Fruit fly (Drosophila melanogaster) whole organism, embryonic: ENCODE measurements around the gene CG43638.

ENCODE experiments used
- Abd-B ChIP-seq: fragments of 200-800 bp; sonication (Bioruptor generic); optimal IDR thresholded peaks from 2 replicates; lab custom pipeline; 2018; ENCODE audit warnings: missing biosample characterization, mild to moderate bottlenecking, missing genetic modification characterization, moderate library complexity
- Ada2b ChIP-seq: fragments of 200-800 bp; sonication (Bioruptor generic); IDR thresholded peaks from 2 replicates; pipeline ENCODE4 v1.3.6; 2022; ENCODE audit warnings: missing biosample characterization, missing genetic modification characterization
- Asciz ChIP-seq: fragments of 200-800 bp; sonication (Bioruptor generic); optimal IDR thresholded peaks from 2 replicates; lab custom pipeline; 2017; ENCODE audit warnings: missing biosample characterization, mild to moderate bottlenecking, missing genetic modification characterization, missing genetic modification reagents
- CG10267 ChIP-seq: fragments of 200-800 bp; sonication (Bioruptor generic); optimal IDR thresholded peaks from 2 replicates; lab custom pipeline; 2018; ENCODE audit warnings: missing biosample characterization, mild to moderate bottlenecking, missing genetic modification characterization, moderate library complexity
- CG10543 ChIP-seq: fragments of 200-800 bp; sonication (Bioruptor generic); optimal IDR thresholded peaks from 3 replicates; lab custom pipeline; 2017; ENCODE audit warnings: missing biosample characterization, mild to moderate bottlenecking, missing genetic modification characterization, moderate library complexity
- CG11695 ChIP-seq: fragments of 200-800 bp; sonication (Bioruptor generic); IDR thresholded peaks from 3 replicates; pipeline ENCODE4 v1.3.6; 2022; ENCODE audit warnings: missing biosample characterization, missing genetic modification characterization
- CG11696 ChIP-seq: fragments of 200-800 bp; sonication (Bioruptor generic); IDR thresholded peaks from 2 replicates; pipeline ENCODE4 v1.3.6; 2022; ENCODE audit warnings: missing biosample characterization, missing genetic modification characterization
- CG13123 ChIP-seq: fragments of 200-800 bp; sonication (Bioruptor generic); optimal IDR thresholded peaks from 2 replicates; lab custom pipeline; 2016; ENCODE audit warnings: missing biosample characterization, missing genetic modification characterization
- CG14860 ChIP-seq: fragments of 200-800 bp; sonication (Bioruptor generic); IDR thresholded peaks from 3 replicates; pipeline ENCODE4 v1.3.6; 2022; ENCODE audit warnings: missing biosample characterization, missing genetic modification characterization; ENCODE audit not compliant: partially characterized antibody
- CG16815 ChIP-seq: fragments of 200-800 bp; sonication (Bioruptor generic); optimal IDR thresholded peaks from 3 replicates; lab custom pipeline; 2017; ENCODE audit warnings: missing biosample characterization, mild to moderate bottlenecking, missing genetic modification characterization
- CG17802 ChIP-seq: fragments of 200-800 bp; sonication (Bioruptor generic); optimal IDR thresholded peaks from 2 replicates; lab custom pipeline; 2018; ENCODE audit warnings: missing biosample characterization, mild to moderate bottlenecking, missing genetic modification characterization, moderate library complexity
- CG17829 ChIP-seq: fragments of 200-800 bp; optimal IDR thresholded peaks from 2 replicates; lab custom pipeline; 2019; ENCODE audit warnings: missing biosample characterization, mild to moderate bottlenecking, missing genetic modification characterization, moderate library complexity
- CG17912 ChIP-seq: fragments of 200-800 bp; sonication (Bioruptor generic); optimal IDR thresholded peaks from 2 replicates; lab custom pipeline; 2018; ENCODE audit warnings: missing biosample characterization, mild to moderate bottlenecking, missing genetic modification characterization
- CG33557 ChIP-seq: fragments of 200-800 bp; sonication (Bioruptor generic); optimal IDR thresholded peaks from 2 replicates; lab custom pipeline; 2019; ENCODE audit warnings: missing biosample characterization, mild to moderate bottlenecking, missing genetic modification characterization, moderate library complexity
- CG34224 ChIP-seq: fragments of 200-800 bp; sonication (Bioruptor generic); IDR thresholded peaks from 3 replicates; pipeline ENCODE4 v1.3.6; 2022; ENCODE audit warnings: missing biosample characterization, missing genetic modification characterization; ENCODE audit not compliant: partially characterized antibody
- CG3995 ChIP-seq: fragments of 200-800 bp; sonication (Bioruptor generic); optimal IDR thresholded peaks from 3 replicates; lab custom pipeline; 2016; ENCODE audit warnings: missing biosample characterization, missing genetic modification characterization
- CG42726 ChIP-seq: fragments of 200-800 bp; sonication (Bioruptor generic); IDR thresholded peaks from 2 replicates; pipeline ENCODE4 v1.3.6; 2022; ENCODE audit warnings: missing biosample characterization, missing genetic modification characterization; ENCODE audit not compliant: partially characterized antibody
- CG5180 ChIP-seq: fragments of 200-800 bp; sonication (Bioruptor generic); optimal IDR thresholded peaks from 3 replicates; lab custom pipeline; 2017; ENCODE audit warnings: missing biosample characterization, missing genetic modification characterization, mild to moderate bottlenecking, moderate library complexity, missing genetic modification reagents
- CG6272 ChIP-seq: fragments of 200-800 bp; sonication (Bioruptor generic); IDR thresholded peaks from 2 replicates; pipeline ENCODE4 v1.3.6; 2022; ENCODE audit warnings: missing biosample characterization, missing genetic modification characterization
- CG7271 ChIP-seq: fragments of 200-800 bp; sonication (Bioruptor generic); optimal IDR thresholded peaks from 2 replicates; lab custom pipeline; 2018; ENCODE audit warnings: missing biosample characterization, mild to moderate bottlenecking, missing genetic modification characterization, moderate library complexity
- CG8924 ChIP-seq: fragments of 200-800 bp; optimal IDR thresholded peaks from 3 replicates; lab custom pipeline; 2019; ENCODE audit warnings: missing biosample characterization, mild to moderate bottlenecking, missing genetic modification characterization, moderate library complexity
- CTCF ChIP-seq: fragments of 200-800 bp; sonication (Bioruptor generic); optimal IDR thresholded peaks from 2 replicates; lab custom pipeline; 2017; ENCODE audit warnings: missing biosample characterization, mild to moderate bottlenecking, missing genetic modification characterization, moderate library complexity
- Elba2 ChIP-seq: fragments of 200-800 bp; sonication (Bioruptor generic); optimal IDR thresholded peaks from 3 replicates; lab custom pipeline; 2016; ENCODE audit warnings: missing biosample characterization, missing genetic modification characterization
- Fer3 ChIP-seq: fragments of 200-800 bp; sonication (Bioruptor generic); optimal IDR thresholded peaks from 2 replicates; lab custom pipeline; 2018; ENCODE audit warnings: missing biosample characterization, mild to moderate bottlenecking, missing genetic modification characterization, moderate library complexity
- HHEX ChIP-seq: fragments of 200-800 bp; sonication (Bioruptor generic); optimal IDR thresholded peaks from 3 replicates; lab custom pipeline; 2017; ENCODE audit warnings: missing biosample characterization, mild to moderate bottlenecking, missing genetic modification characterization, missing genetic modification reagents
- MESR4 ChIP-seq: fragments of 200-800 bp; sonication (Bioruptor generic); optimal IDR thresholded peaks from 2 replicates; lab custom pipeline; 2018; ENCODE audit warnings: missing biosample characterization, mild to moderate bottlenecking, missing genetic modification characterization, moderate library complexity
- Med ChIP-seq: fragments of 200-800 bp; sonication (Bioruptor generic); peaks from one replicate; lab custom pipeline; 2016; ENCODE audit warnings: missing biosample characterization, missing genetic modification characterization, mild to moderate bottlenecking, inconsistent platforms, moderate library complexity
- Opbp ChIP-seq: fragments of 200-800 bp; sonication (Bioruptor generic); IDR thresholded peaks from 3 replicates; pipeline ENCODE4 v1.3.6; 2022; ENCODE audit warnings: missing biosample characterization, missing genetic modification characterization; ENCODE audit not compliant: partially characterized antibody
- Optix ChIP-seq: fragments of 200-800 bp; sonication (Bioruptor generic); IDR thresholded peaks from 3 replicates; pipeline ENCODE4 v1.3.6; 2022; ENCODE audit warnings: missing biosample characterization, missing genetic modification characterization
- Pdp1 ChIP-seq, 2 experiments: fragments of 200-800 bp; sonication (Bioruptor generic); optimal IDR thresholded peaks; 3 replicates each; lab custom pipeline; 2016; ENCODE audit warnings: missing biosample characterization in 2 of 2, missing genetic modification characterization in 2 of 2, mild to moderate bottlenecking in 1 of 2, moderate library complexity in 1 of 2
- Sin3A ChIP-seq: fragments of >200 bp; optimal IDR thresholded peaks from 2 replicates; lab custom pipeline; 2018
- Sry-β ChIP-seq: fragments of 200-800 bp; sonication (Bioruptor generic); optimal IDR thresholded peaks from 2 replicates; lab custom pipeline; 2018; ENCODE audit warnings: missing biosample characterization, mild to moderate bottlenecking, missing genetic modification characterization, moderate library complexity
- Stat92E ChIP-seq, 3 experiments: fragments of >200 bp in 2 of 3; fragments of 200-800 bp in 1 of 3; sonication (Bioruptor generic) in 1 of 3; optimal IDR thresholded peaks; 2 replicates each; lab custom pipeline; 2017 to 2019; ENCODE audit warnings: missing biosample characterization in 3 of 3, missing genetic modification characterization in 3 of 3, mild to moderate bottlenecking in 1 of 3, moderate library complexity in 1 of 3
- Trl ChIP-seq, 3 experiments: fragments of >200 bp in 2 of 3; fragments of 200-800 bp in 1 of 3; sonication (Bioruptor generic) in 1 of 3; optimal IDR thresholded peaks; 2 replicates in 1 of 3; 3 replicates in 2 of 3; lab custom pipeline; 2016 to 2017; ENCODE audit warnings: missing biosample characterization in 1 of 3, missing genetic modification characterization in 1 of 3
- Usf ChIP-seq: fragments of 200-800 bp; sonication (Bioruptor generic); optimal IDR thresholded peaks from 2 replicates; lab custom pipeline; 2017; ENCODE audit warnings: missing genotype, missing biosample characterization, missing genetic modification characterization
- Vsx1 ChIP-seq: fragments of 200-800 bp; sonication (Bioruptor generic); optimal IDR thresholded peaks from 2 replicates; lab custom pipeline; 2017; ENCODE audit warnings: missing biosample characterization, mild to moderate bottlenecking, missing genetic modification characterization, missing genetic modification reagents
- ab ChIP-seq: fragments of 200-800 bp; sonication (Bioruptor generic); optimal IDR thresholded peaks from 2 replicates; lab custom pipeline; 2016; ENCODE audit warnings: missing biosample characterization, missing genetic modification characterization
- ci ChIP-seq: fragments of 200-800 bp; sonication (Bioruptor generic); IDR thresholded peaks from 3 replicates; pipeline ENCODE4 v1.3.6; 2022; ENCODE audit warnings: missing biosample characterization, missing genetic modification characterization
- croc ChIP-seq: fragments of 200-800 bp; sonication (Bioruptor generic); conservative IDR thresholded peaks from 3 replicates; pipeline ENCODE4 v1.3.6; 2022; ENCODE audit warnings: missing biosample characterization, missing genetic modification characterization
- jing ChIP-seq: fragments of 200-800 bp; sonication (Bioruptor generic); optimal IDR thresholded peaks from 2 replicates; lab custom pipeline; 2018; ENCODE audit warnings: missing biosample characterization, mild to moderate bottlenecking, missing genetic modification characterization
- pita ChIP-seq: fragments of 200-800 bp; sonication (Bioruptor generic); optimal IDR thresholded peaks from 2 replicates; lab custom pipeline; 2017; ENCODE audit warnings: missing biosample characterization, mild to moderate bottlenecking, missing genetic modification characterization
- pros ChIP-seq: fragments of 200-800 bp; sonication (Bioruptor generic); optimal IDR thresholded peaks from 3 replicates; lab custom pipeline; 2019; ENCODE audit warnings: missing biosample characterization, mild to moderate bottlenecking, missing genetic modification characterization, moderate library complexity
- psq ChIP-seq: fragments of 200-800 bp; sonication (Bioruptor generic); optimal IDR thresholded peaks from 2 replicates; lab custom pipeline; 2017; ENCODE audit warnings: missing biosample characterization, missing genetic modification characterization
- rib ChIP-seq: fragments of 200-800 bp; sonication (Bioruptor generic); IDR thresholded peaks from 2 replicates; pipeline ENCODE4 v1.3.6; 2022; ENCODE audit warnings: missing biosample characterization, missing genetic modification characterization
- scrt ChIP-seq: fragments of 200-800 bp; sonication (Bioruptor generic); optimal IDR thresholded peaks from 2 replicates; lab custom pipeline; 2018; ENCODE audit warnings: missing biosample characterization, mild to moderate bottlenecking, missing genetic modification characterization, moderate library complexity
- tna ChIP-seq: fragments of 200-800 bp; sonication (Bioruptor generic); IDR thresholded peaks from 2 replicates; pipeline ENCODE4 v1.3.6; 2022; ENCODE audit warnings: missing biosample characterization, missing genetic modification characterization; ENCODE audit not compliant: partially characterized antibody

CG43638 gene

dm6 chr3L:12002321-12003248, 41.8 kb upstream of the CG43638 start, which contains the start of the genes Pop2 and CG6928 (continued):
- TF ChIP-seq Opbp (GFP tag; lab: Robert Waterston, UW) (peak; percentile 79), pita (no peak), HHEX (no peak), Sin3A (lab: Kevin White, UChicago) (peak; percentile 99), Med (GFP tag; lab: Kevin White, UChicago) (peak; percentile 98), Stat92E (GFP tag; optimal IDR thresholded peaks at IDR 0.05; lab: Kevin White, UChicago) (peak in 1 of 3 experiments; percentile 13), CG33557 (GFP tag; lab: Kevin White, UChicago) (peak; percentile 29), Pdp1 (GFP tag; optimal IDR thresholded peaks at IDR 0.05; lab: Kevin White, UChicago) (peak; percentile 77 to 78), psq (GFP tag; lab: Kevin White, UChicago) (peak; percentile 48), Trl (optimal IDR thresholded peaks at IDR 0.05; lab: Kevin White, UChicago) (peak in 1 of 2 experiments; percentile 3), Trl (GFP tag; optimal IDR thresholded peaks at IDR 0.05; lab: Kevin White, UChicago) (peak; percentile 87), CG7271 (tag; lab: Kevin White, UChicago) (peak; percentile 31), CG10267 (tag; lab: Kevin White, UChicago) (peak; percentile 98), CG5180 (GFP tag; lab: Kevin White, UChicago) (no peak), CG10543 (GFP tag; lab: Kevin White, UChicago) (peak; percentile 53), Ada2b (GFP tag; lab: Robert Waterston, UW) (no peak), CG14860 (GFP tag; lab: Robert Waterston, UW) (peak; percentile 83; the same call in 2 of the 3 replicates), Elba2 (GFP tag; lab: Kevin White, UChicago) (no peak), Abd-B (peak; percentile 72), CG11696 (0 out of 2 replicates have a peak, but pooled peaks have one; percentile 34), Vsx1 (peak; percentile 38), CG17802 (tag; lab: Kevin White, UChicago) (peak; percentile 57), CG16815 (GFP tag; lab: Kevin White, UChicago) (peak; percentile 56), CG17912 (GFP tag; lab: Kevin White, UChicago) (no peak), MESR4 (GFP tag; lab: Kevin White, UChicago) (peak; percentile 82), ci (peak; percentile 83), Usf (peak; percentile 26), tna (peak; percentile 34; the same call in 1 of the 2 replicates), rib (GFP tag; lab: Robert Waterston, UW) (no peak), CG3995 (GFP tag; lab: Kevin White, UChicago) (peak; percentile 10), CG42726 (GFP tag; lab: Robert Waterston, UW) (peak; percentile 57; the same call in 1 of the 2 replicates), jing (GFP tag; lab: Kevin White, UChicago) (no peak), croc (GFP tag; lab: Robert Waterston, UW) (peak; percentile 49; the same call in 2 of the 3 replicates), CG11695 (GFP tag; lab: Robert Waterston, UW) (0 out of 3 replicates have a peak, but pooled peaks have one; percentile 42), Fer3 (tag; lab: Kevin White, UChicago) (peak; percentile 22), Sry-β (GFP tag; lab: Kevin White, UChicago) (peak; percentile 25), CG6272 (GFP tag; lab: Robert Waterston, UW) (peak; percentile 69), pros (GFP tag; lab: Kevin White, UChicago) (no peak), ab (GFP tag; lab: Kevin White, UChicago) (peak; percentile 57), CG13123 (GFP tag; lab: Kevin White, UChicago) (peak; percentile 63), CG8924 (peak; percentile 56), scrt (peak; percentile 22), CG17829 (tag; lab: Kevin White, UChicago) (peak; percentile 58), CG34224 (GFP tag; lab: Robert Waterston, UW) (peak; percentile 84), Optix (GFP tag; lab: Robert Waterston, UW) (peak; percentile 66), Asciz (GFP tag; lab: Kevin White, UChicago) (no peak), CTCF (GFP tag; lab: Kevin White, UChicago) (peak; percentile 97)
